Fruit fly (Drosophila melanogaster): ENCODE measurements around the gene CG6686.
A peak's percentile ranks its signal among the peaks of the same experiment; 100 is the strongest.

Gene CG6686

dm6 chr2L:12005436-12006396 lies 17.9 kb upstream of the CG6686 start (continued):
- TF ChIP-seq lab (GFP tag; optimal IDR thresholded peaks at IDR 0.05) (peak; percentile 14), CG12769 (tag; optimal IDR thresholded peaks at IDR 0.05) (peak; percentile 100), Lhr (GFP tag; optimal IDR thresholded peaks at IDR 0.05) (peak; percentile 28), CG5180 (GFP tag; optimal IDR thresholded peaks at IDR 0.05) (peak; percentile 36), Med (GFP tag) (peak; percentile 84), CG34376 (GFP tag; optimal IDR thresholded peaks at IDR 0.05) (peak; percentile 47), Stat92E (GFP tag; optimal IDR thresholded peaks at IDR 0.05) (peak in 1 of 3 experiments; percentile 40), BtbVII (GFP tag; optimal IDR thresholded peaks at IDR 0.05) (no peak), CG18599 (GFP tag; optimal IDR thresholded peaks at IDR 0.05) (peak; percentile 40), CG8359 (GFP tag; optimal IDR thresholded peaks at IDR 0.05; ENCODE audit: borderline replicate concordance) (peak; percentile 30), CG15601 (tag; optimal IDR thresholded peaks at IDR 0.05) (peak; percentile 21), Vsx1 (GFP tag; optimal IDR thresholded peaks at IDR 0.05) (peak; percentile 86), CG10321 (GFP tag; IDR thresholded peaks at IDR 0.05) (no peak), CG7987 (GFP tag; optimal IDR thresholded peaks at IDR 0.05) (peak; percentile 71), CG15269 (tag; optimal IDR thresholded peaks at IDR 0.05) (peak; percentile 41), cwo (GFP tag; optimal IDR thresholded peaks at IDR 0.05) (peak; percentile 84), Hr78 (GFP tag; optimal IDR thresholded peaks at IDR 0.05) (peak in 1 of 2 experiments; percentile 99), CG12236 (GFP tag; optimal IDR thresholded peaks at IDR 0.05) (no peak), pros (GFP tag; optimal IDR thresholded peaks at IDR 0.05) (peak; percentile 50), dysf (GFP tag; IDR thresholded peaks at IDR 0.05) (no peak), Dp (GFP tag; optimal IDR thresholded peaks at IDR 0.05) (peak; percentile 13), Hr3 (GFP tag; optimal IDR thresholded peaks at IDR 0.05) (peak; percentile 44), CG13894 (tag; optimal IDR thresholded peaks at IDR 0.05) (peak; percentile 86), run (tag; optimal IDR thresholded peaks at IDR 0.05) (peak; percentile 97), Abd-B (GFP tag; optimal IDR thresholded peaks at IDR 0.05) (peak; percentile 81), sug (tag; optimal IDR thresholded peaks at IDR 0.05) (peak; percentile 90), Pdp1 (GFP tag; optimal IDR thresholded peaks at IDR 0.05) (peak in 1 of 2 experiments; percentile 20), HLHmδ (GFP tag; optimal IDR thresholded peaks at IDR 0.05) (peak; percentile 42), Fer1 (GFP tag; optimal IDR thresholded peaks at IDR 0.05) (peak; percentile 35), caup (GFP tag; optimal IDR thresholded peaks at IDR 0.05; ENCODE audit: severe bottlenecking) (peak; percentile 16), CG17385 (GFP tag; optimal IDR thresholded peaks at IDR 0.05) (no peak), zf30C (GFP tag; optimal IDR thresholded peaks at IDR 0.05) (no peak), abd-A (tag; optimal IDR thresholded peaks at IDR 0.05) (peak; percentile 99), kah (GFP tag; optimal IDR thresholded peaks at IDR 0.05) (peak; percentile 93), CG1832 (GFP tag; optimal IDR thresholded peaks at IDR 0.05) (peak; percentile 15), mirr (GFP tag; optimal IDR thresholded peaks at IDR 0.05) (peak; percentile 71), Deaf1 (tag; optimal IDR thresholded peaks at IDR 0.05) (peak; percentile 10), org-1 (GFP tag; optimal IDR thresholded peaks at IDR 0.05) (peak; percentile 28), NfI (GFP tag; optimal IDR thresholded peaks at IDR 0.05) (peak; percentile 87), CG4360 (GFP tag; IDR thresholded peaks at IDR 0.05) (no peak), CG12299 (tag; optimal IDR thresholded peaks at IDR 0.05) (peak; percentile 13), kni (GFP tag; optimal IDR thresholded peaks at IDR 0.05) (peak; percentile 95)

Measured in whole organism, embryonic.